Fruit fly (Drosophila melanogaster): Measurements from ENCODE around the gene CG43322.
A peak's percentile ranks its signal among the peaks of the same experiment; 100 is the strongest.

Gene CG43322

dm6 chr2L:7026988-7027908, 14.1 kb downstream of the CG43322 start, which contains the start of the genes CG31908 and MME1 (continued):
- no peak for TF ChIP-seq CG32006 (GFP tag; optimal IDR thresholded peaks at IDR 0.05)
- TF ChIP-seq CG16779 (tag; optimal IDR thresholded peaks at IDR 0.05): no peak
- TF ChIP-seq Ets96B (tag; optimal IDR thresholded peaks at IDR 0.05): no peak
- peak; percentile 24 for TF ChIP-seq Smox (GFP tag; optimal IDR thresholded peaks at IDR 0.05)
- TF ChIP-seq CG15336 (GFP tag; IDR thresholded peaks at IDR 0.05): no peak
- TF ChIP-seq CG7368 (GFP tag; optimal IDR thresholded peaks at IDR 0.05): no peak
- TF ChIP-seq Hr4 (GFP tag; optimal IDR thresholded peaks at IDR 0.05): peak; percentile 37
- no peak for TF ChIP-seq Sox15 (GFP tag; optimal IDR thresholded peaks at IDR 0.05)
- no peak for TF ChIP-seq CG1621 (tag; optimal IDR thresholded peaks at IDR 0.05)
- TF ChIP-seq lz (GFP tag; optimal IDR thresholded peaks at IDR 0.05): peak; percentile 38
- no peak for TF ChIP-seq CG6808 (GFP tag; optimal IDR thresholded peaks at IDR 0.05)
- no peak for TF ChIP-seq net (GFP tag; optimal IDR thresholded peaks at IDR 0.05)
- no peak for TF ChIP-seq ss (GFP tag; optimal IDR thresholded peaks at IDR 0.05)
- no peak for TF ChIP-seq CG11902 (GFP tag; optimal IDR thresholded peaks at IDR 0.05)
- TF ChIP-seq cyc (GFP tag; optimal IDR thresholded peaks at IDR 0.05): peak; percentile 25
- no peak for TF ChIP-seq CG6276 (GFP tag; optimal IDR thresholded peaks at IDR 0.05)
- no peak for TF ChIP-seq CG6854 (GFP tag; optimal IDR thresholded peaks at IDR 0.05)
- TF ChIP-seq CG10631 (GFP tag; optimal IDR thresholded peaks at IDR 0.05): peak; percentile 29
- no peak for TF ChIP-seq CG4318 (GFP tag; optimal IDR thresholded peaks at IDR 0.05)
- peak; percentile 47 for TF ChIP-seq Eip75B (GFP tag; optimal IDR thresholded peaks at IDR 0.05)
- TF ChIP-seq Hr39 (GFP tag; optimal IDR thresholded peaks at IDR 0.05): peak; percentile 44
- no peak for TF ChIP-seq CG11294 (GFP tag; IDR thresholded peaks at IDR 0.05)
- no peak for TF ChIP-seq Sox102F (GFP tag; optimal IDR thresholded peaks at IDR 0.05)
- no peak for TF ChIP-seq CG11762 (GFP tag; optimal IDR thresholded peaks at IDR 0.05; ENCODE audit: insufficient read depth)
- no peak for TF ChIP-seq acj6 (GFP tag; optimal IDR thresholded peaks at IDR 0.05)
- TF ChIP-seq CG3919 (GFP tag; optimal IDR thresholded peaks at IDR 0.05): peak; percentile 29
- no peak for TF ChIP-seq CG10669 (GFP tag; optimal IDR thresholded peaks at IDR 0.05)
- TF ChIP-seq fd59A (GFP tag; optimal IDR thresholded peaks at IDR 0.05): no peak
- peak; percentile 58 for TF ChIP-seq Met (GFP tag; optimal IDR thresholded peaks at IDR 0.05)
- TF ChIP-seq CG9139 (GFP tag; optimal IDR thresholded peaks at IDR 0.05): no peak
- TF ChIP-seq Lpt (GFP tag; optimal IDR thresholded peaks at IDR 0.05): no peak
- TF ChIP-seq spab (GFP tag; optimal IDR thresholded peaks at IDR 0.05): no peak
- TF ChIP-seq CG34406 (GFP tag; optimal IDR thresholded peaks at IDR 0.05): peak; percentile 12
- TF ChIP-seq Sox14 (GFP tag; optimal IDR thresholded peaks at IDR 0.05): peak; percentile 52
- no peak for TF ChIP-seq Ets21C (GFP tag; optimal IDR thresholded peaks at IDR 0.05)
- TF ChIP-seq pdm3 (GFP tag; optimal IDR thresholded peaks at IDR 0.05): peak; percentile 28
- TF ChIP-seq Hr38 (GFP tag; optimal IDR thresholded peaks at IDR 0.05): no peak

dm6 chr2L:7028440-7028839, 15.2 kb downstream of the CG43322 start:
- TF ChIP-seq CG6854 (GFP tag; optimal IDR thresholded peaks at IDR 0.05) (peak; percentile 1), CG11902 (GFP tag; optimal IDR thresholded peaks at IDR 0.05) (no peak)

- no peak for TF ChIP-seq esn (GFP tag; optimal IDR thresholded peaks at IDR 0.05)
- TF ChIP-seq CG11902 (GFP tag; optimal IDR thresholded peaks at IDR 0.05): no peak
- no peak for TF ChIP-seq ss (GFP tag; optimal IDR thresholded peaks at IDR 0.05)
- no peak for TF ChIP-seq cyc (GFP tag; optimal IDR thresholded peaks at IDR 0.05)
- no peak for TF ChIP-seq Eip78C (GFP tag)
- no peak for TF ChIP-seq CG10631 (GFP tag; optimal IDR thresholded peaks at IDR 0.05)
- no peak for TF ChIP-seq Sox102F (GFP tag; optimal IDR thresholded peaks at IDR 0.05)
- no peak for TF ChIP-seq fd85E (GFP tag; optimal IDR thresholded peaks at IDR 0.05)
- TF ChIP-seq Lpt (GFP tag; optimal IDR thresholded peaks at IDR 0.05): no peak
- TF ChIP-seq CG4318 (GFP tag; optimal IDR thresholded peaks at IDR 0.05): no peak
- no peak for TF ChIP-seq Gug (GFP tag; IDR thresholded peaks at IDR 0.05)
- no peak for TF ChIP-seq CG31627 (GFP tag; optimal IDR thresholded peaks at IDR 0.05)
Observed at dm6 chr2L:7028990-7029389, 15.8 kb downstream of the CG43322 start.

Data from whole organism, prepupa.